Fruit fly (Drosophila melanogaster) whole organism, wandering third instar larva: ENCODE data around the gene Pxd.

Experiments
- Abd-B ChIP-seq: fragments of >200 bp; optimal IDR thresholded peaks from 2 replicates; lab custom pipeline; 2017; ENCODE audit warnings: missing biosample characterization, missing genetic modification characterization
- CG32264 ChIP-seq: fragments of 200-800 bp; sonication (Bioruptor generic); optimal IDR thresholded peaks from 2 replicates; lab custom pipeline; 2016; ENCODE audit warnings: missing biosample characterization, missing genetic modification characterization
- CG9705 ChIP-seq: fragments of 200-800 bp; sonication (Bioruptor generic); optimal IDR thresholded peaks from 2 replicates; lab custom pipeline; 2018; ENCODE audit warnings: missing biosample characterization, mild to moderate bottlenecking, missing genetic modification characterization
- CrebA ChIP-seq: fragments of 200-800 bp; sonication (Bioruptor generic); optimal IDR thresholded peaks from 2 replicates; lab custom pipeline; 2016; ENCODE audit warnings: missing biosample characterization, mild to moderate bottlenecking, missing genetic modification characterization, borderline replicate concordance
- Dfd ChIP-seq: fragments of >200 bp; optimal IDR thresholded peaks from 2 replicates; lab custom pipeline; 2017; ENCODE audit warnings: missing biosample characterization, missing genetic modification characterization
- Dif ChIP-seq: fragments of 200-275, 200-300 bp; sonication (Bioruptor generic); optimal IDR thresholded peaks from 2 replicates; lab custom pipeline; 2018; ENCODE audit warnings: missing biosample characterization, missing genetic modification characterization; ENCODE audit not compliant: partially characterized antibody
- GATAd ChIP-seq: sonication (Bioruptor generic); optimal IDR thresholded peaks from 2 replicates; lab custom pipeline; 2016; ENCODE audit warnings: missing biosample characterization, missing genetic modification characterization
- HLH106 ChIP-seq: fragments of 200-800 bp; optimal IDR thresholded peaks from 3 replicates; lab custom pipeline; 2019; ENCODE audit warnings: missing biosample characterization, mild to moderate bottlenecking, missing genetic modification characterization, moderate library complexity
- Hnf4 ChIP-seq: fragments of 200-800 bp; sonication (Bioruptor generic); optimal IDR thresholded peaks from 2 replicates; lab custom pipeline; 2016; ENCODE audit warnings: missing biosample characterization, mild to moderate bottlenecking, missing genetic modification characterization
- Hr78 ChIP-seq: fragments of >200 bp; optimal IDR thresholded peaks from 2 replicates; lab custom pipeline; 2017; ENCODE audit warnings: missing biosample characterization, missing genetic modification characterization
- Hr83 ChIP-seq: fragments of 200-300 bp; sonication (Bioruptor generic); optimal IDR thresholded peaks from 2 replicates; lab custom pipeline; 2016; ENCODE audit warnings: missing biosample characterization, mild to moderate bottlenecking, missing genetic modification characterization, moderate library complexity; ENCODE audit not compliant: poor library complexity, severe bottlenecking
- Jra ChIP-seq: sonication (Bioruptor generic); optimal IDR thresholded peaks from 2 replicates; lab custom pipeline; 2016; ENCODE audit warnings: missing biosample characterization, missing genetic modification characterization
- Mio ChIP-seq: sonication (Bioruptor generic); optimal IDR thresholded peaks from 2 replicates; lab custom pipeline; 2016; ENCODE audit warnings: missing biosample characterization, missing genetic modification characterization
- Myc ChIP-seq: fragments of >200 bp; optimal IDR thresholded peaks from 2 replicates; lab custom pipeline; 2017
- N ChIP-seq: fragments of >200 bp; optimal IDR thresholded peaks from 2 replicates; lab custom pipeline; 2018; ENCODE audit warnings: missing biosample characterization, missing external identifiers, missing genetic modification characterization
- OdsH ChIP-seq: fragments of 200-800 bp; sonication (Bioruptor generic); optimal IDR thresholded peaks from 2 replicates; lab custom pipeline; 2016; ENCODE audit warnings: missing biosample characterization, mild to moderate bottlenecking, missing genetic modification characterization
- Rel ChIP-seq, 2 experiments: fragments of 200-800 bp; sonication (Bioruptor generic) in 1 of 2; optimal IDR thresholded peaks; 2 replicates in 1 of 2; 3 replicates in 1 of 2; lab custom pipeline; 2016 to 2019; ENCODE audit warnings: mild to moderate bottlenecking in 2 of 2, missing biosample characterization in 2 of 2, missing genetic modification characterization in 2 of 2, moderate library complexity in 1 of 2
- Sp1 ChIP-seq: fragments of 200-800 bp; sonication (Bioruptor generic); optimal IDR thresholded peaks from 3 replicates; lab custom pipeline; 2019; ENCODE audit warnings: missing biosample characterization, mild to moderate bottlenecking, missing genetic modification characterization, moderate library complexity
- Vsx2 ChIP-seq: fragments of 200-300, 225-300 bp; sonication (Bioruptor generic); optimal IDR thresholded peaks from 2 replicates; lab custom pipeline; 2018; ENCODE audit warnings: missing biosample characterization, missing genetic modification characterization; ENCODE audit not compliant: partially characterized antibody
- br ChIP-seq: fragments of 200-800 bp; sonication (Bioruptor generic); optimal IDR thresholded peaks from 2 replicates; lab custom pipeline; 2016; ENCODE audit warnings: missing biosample characterization, missing genetic modification characterization
- brk ChIP-seq: fragments of 200-800 bp; sonication (Bioruptor generic); optimal IDR thresholded peaks from 2 replicates; lab custom pipeline; 2016; ENCODE audit warnings: missing biosample characterization, mild to moderate bottlenecking, missing genetic modification characterization
- dl ChIP-seq, 2 experiments: fragments of 175-275, 200-275 bp in 1 of 2; fragments of 200-275 bp in 1 of 2; sonication (Bioruptor generic); optimal IDR thresholded peaks; lab custom pipeline; 2018; ENCODE audit warnings: mild to moderate bottlenecking in 2 of 2, missing biosample characterization in 2 of 2, missing genetic modification characterization in 2 of 2, moderate library complexity in 2 of 2; ENCODE audit not compliant: partially characterized antibody in 2 of 2, insufficient read depth in 1 of 2
- dmrt93B ChIP-seq: fragments of 200-800 bp; sonication (Bioruptor generic); optimal IDR thresholded peaks from 2 replicates; lab custom pipeline; 2018; ENCODE audit warnings: missing biosample characterization, mild to moderate bottlenecking, missing genetic modification characterization
- dsf ChIP-seq: sonication (Bioruptor generic); optimal IDR thresholded peaks from 2 replicates; lab custom pipeline; 2016; ENCODE audit warnings: missing biosample characterization, missing genetic modification characterization, borderline replicate concordance
- ey ChIP-seq: fragments of 200-800 bp; sonication (Bioruptor generic); optimal IDR thresholded peaks from 2 replicates; lab custom pipeline; 2016; ENCODE audit warnings: missing biosample characterization, missing genetic modification characterization
- foxo ChIP-seq, 2 experiments: fragments of 200-800 bp; sonication (Bioruptor generic); optimal IDR thresholded peaks; 2 replicates in 1 of 2; 3 replicates in 1 of 2; lab custom pipeline; 2016 to 2017; ENCODE audit warnings: missing biosample characterization in 2 of 2, missing genetic modification characterization in 2 of 2
- fru ChIP-seq: fragments of 200-800 bp; sonication (Bioruptor generic); optimal IDR thresholded peaks from 3 replicates; lab custom pipeline; 2016; ENCODE audit warnings: missing biosample characterization, mild to moderate bottlenecking, missing genetic modification characterization
- h ChIP-seq: fragments of 200-800 bp; sonication (Bioruptor generic); optimal IDR thresholded peaks from 3 replicates; lab custom pipeline; 2016; ENCODE audit warnings: missing biosample characterization, mild to moderate bottlenecking, missing genetic modification characterization
- jim ChIP-seq: fragments of 175-275, 200-325 bp; sonication (Bioruptor generic); optimal IDR thresholded peaks from 2 replicates; lab custom pipeline; 2016; ENCODE audit warnings: missing biosample characterization, mild to moderate bottlenecking, missing genetic modification characterization
- lola ChIP-seq: fragments of >200 bp; optimal IDR thresholded peaks from 2 replicates; lab custom pipeline; 2017; ENCODE audit warnings: missing biosample characterization, missing genetic modification characterization
- pan ChIP-seq: fragments of >200 bp; optimal IDR thresholded peaks from 2 replicates; lab custom pipeline; 2017
- psq ChIP-seq: fragments of 200-800 bp; sonication (Bioruptor generic); optimal IDR thresholded peaks from 3 replicates; lab custom pipeline; 2017; ENCODE audit warnings: missing biosample characterization, mild to moderate bottlenecking, missing genetic modification characterization, moderate library complexity
- rgr ChIP-seq: fragments of 200-800 bp; sonication (Bioruptor generic); optimal IDR thresholded peaks from 3 replicates; lab custom pipeline; 2016; ENCODE audit warnings: missing biosample characterization, mild to moderate bottlenecking, missing genetic modification characterization
- sage ChIP-seq: fragments of 200-800 bp; sonication (Bioruptor generic); optimal IDR thresholded peaks from 2 replicates; lab custom pipeline; 2016; ENCODE audit warnings: missing biosample characterization, mild to moderate bottlenecking, missing genetic modification characterization
- sv ChIP-seq: fragments of 200-800 bp; sonication (Bioruptor generic); optimal IDR thresholded peaks from 3 replicates; lab custom pipeline; 2016; ENCODE audit warnings: missing biosample characterization, missing genetic modification characterization
- tai ChIP-seq: sonication (Bioruptor generic); optimal IDR thresholded peaks from 2 replicates; lab custom pipeline; 2016; ENCODE audit warnings: missing biosample characterization, missing genetic modification characterization
- usp ChIP-seq: fragments of >200 bp; optimal IDR thresholded peaks from 2 replicates; lab custom pipeline; 2017; ENCODE audit warnings: missing biosample characterization, missing genetic modification characterization
- woc ChIP-seq: sonication (Bioruptor generic); optimal IDR thresholded peaks from 2 replicates; lab custom pipeline; 2016; ENCODE audit warnings: missing biosample characterization, mild to moderate bottlenecking, missing genetic modification characterization

Pxd gene

dm6 chr3R:17043570-17043923, 29.2 kb downstream of the Pxd start:
- no peak for TF ChIP-seq Hnf4 (GFP tag; lab: Kevin White, UChicago)

- TF ChIP-seq rgr (GFP tag; lab: Kevin White, UChicago) (peak; percentile 18), foxo (GFP tag; optimal IDR thresholded peaks at IDR 0.05; lab: Kevin White, UChicago) (peak in 1 of 2 experiments; percentile 4), dmrt93B (no peak)
- TF ChIP-seq, all 38 proteins: peak for 2
Observed at dm6 chr3R:17048867-17049266, 34.5 kb downstream of the Pxd start.

dm6 chr3R:17052465-17053149, 38.2 kb downstream of the Pxd start:
- TF ChIP-seq psq (GFP tag; lab: Kevin White, UChicago) (peak; percentile 62), dl (GFP tag; optimal IDR thresholded peaks at IDR 0.05; lab: Kevin White, UChicago; ENCODE audit: insufficient read depth in 1 of 2, partially characterized antibody in 2 of 2) (no peak), foxo (GFP tag; optimal IDR thresholded peaks at IDR 0.05; lab: Kevin White, UChicago) (peak in 1 of 2 experiments; percentile 63), br (GFP tag; lab: Kevin White, UChicago) (peak; percentile 71), usp (GFP tag; lab: Kevin White, UChicago) (no peak), Hr78 (GFP tag; lab: Kevin White, UChicago) (no peak), Dfd (GFP tag; lab: Kevin White, UChicago) (no peak), h (peak; percentile 84), ey (GFP tag; lab: Kevin White, UChicago) (peak; percentile 72), sv (GFP tag; lab: Kevin White, UChicago) (peak; percentile 33), CG32264 (peak; percentile 46), CG9705 (peak; percentile 74), brk (GFP tag; lab: Kevin White, UChicago) (peak; percentile 69), tai (GFP tag; lab: Kevin White, UChicago) (peak; percentile 34), N (GFP tag; lab: Kevin White, UChicago) (no peak), Myc (lab: Kevin White, UChicago) (no peak), rgr (GFP tag; lab: Kevin White, UChicago) (peak; percentile 66), sage (GFP tag; lab: Kevin White, UChicago) (peak; percentile 59), woc (GFP tag; lab: Kevin White, UChicago) (peak; percentile 78), Dif (no peak), CrebA (GFP tag; lab: Kevin White, UChicago) (no peak), Vsx2 (GFP tag; lab: Kevin White, UChicago) (no peak), pan (lab: Kevin White, UChicago) (no peak), Sp1 (GFP tag; lab: Kevin White, UChicago) (peak; percentile 80), fru (GFP tag; lab: Kevin White, UChicago) (peak; percentile 71), Mio (no peak), lola (GFP tag; lab: Kevin White, UChicago) (no peak), GATAd (GFP tag; lab: Kevin White, UChicago) (no peak), Rel (GFP tag; optimal IDR thresholded peaks at IDR 0.05; lab: Kevin White, UChicago) (peak; percentile 34), Rel (tag; optimal IDR thresholded peaks at IDR 0.05; lab: Kevin White, UChicago) (peak; percentile 39), Abd-B (GFP tag; lab: Kevin White, UChicago) (no peak), OdsH (peak; percentile 79), dmrt93B (peak; percentile 61), dsf (GFP tag; lab: Kevin White, UChicago) (no peak), jim (no peak), Hr83 (GFP tag; lab: Kevin White, UChicago) (no peak), Jra (GFP tag; lab: Kevin White, UChicago) (no peak), HLH106 (tag; lab: Kevin White, UChicago) (peak; percentile 88), Hnf4 (GFP tag; lab: Kevin White, UChicago) (peak; percentile 59)
